Worm (Caenorhabditis elegans) whole organism, mixed stage, embryonic: ENCODE measurements around the gene W03A5.6.

Experiments used
- blmp-1 ChIP-seq: fragments of 150-350 bp; optimal IDR thresholded peaks from 2 replicates; lab custom pipeline; 2014; ENCODE audit warnings: missing biosample characterization, missing genetic modification characterization
- ceh-43 ChIP-seq: fragments of 200-800 bp; sonication (Bioruptor generic); optimal IDR thresholded peaks from 2 replicates; lab custom pipeline; 2018; ENCODE audit warnings: mild to moderate bottlenecking, missing genetic modification characterization, moderate library complexity, missing compliant biosample characterization
- ces-1 ChIP-seq: fragments of 150-350 bp; optimal IDR thresholded peaks from 2 replicates; lab custom pipeline; 2014; ENCODE audit warnings: missing biosample characterization, missing genetic modification reagents, missing genetic modification characterization
- drap-1 ChIP-seq: fragments of 200-800 bp; sonication (Bioruptor generic); optimal IDR thresholded peaks from 3 replicates; lab custom pipeline; 2018; ENCODE audit warnings: mild to moderate bottlenecking, missing genetic modification characterization, missing compliant biosample characterization
- elt-1 ChIP-seq: sonication (generic microtip); optimal IDR thresholded peaks from 2 replicates; lab custom pipeline; 2017; ENCODE audit warnings: missing genetic modification characterization, mild to moderate bottlenecking, missing compliant biosample characterization, antibody characterized with exemption, moderate library complexity, borderline replicate concordance; ENCODE audit not compliant: insufficient read depth
- elt-3 ChIP-seq: fragments of 150-350 bp; optimal IDR thresholded peaks from 2 replicates; lab custom pipeline; 2014; ENCODE audit warnings: missing biosample characterization, missing genetic modification characterization
- lsy-2 ChIP-seq: fragments of 150-350 bp; optimal IDR thresholded peaks from 2 replicates; lab custom pipeline; 2014; ENCODE audit warnings: missing biosample characterization, missing genetic modification characterization
- mep-1 ChIP-seq: fragments of 150-350 bp; optimal IDR thresholded peaks from 2 replicates; lab custom pipeline; 2017; ENCODE audit warnings: missing biosample characterization, missing genetic modification reagents, missing genetic modification characterization, inconsistent platforms
- nhr-237 ChIP-seq: fragments of 150-350 bp; optimal IDR thresholded peaks from 2 replicates; lab custom pipeline; 2014; ENCODE audit warnings: missing biosample characterization, missing genetic modification characterization
- nhr-76 ChIP-seq: sonication (generic microtip); optimal IDR thresholded peaks from 2 replicates; lab custom pipeline; 2017; ENCODE audit warnings: missing biosample characterization, missing genetic modification characterization
- pha-4 ChIP-seq: fragments of 150-350 bp; optimal IDR thresholded peaks from 2 replicates; lab custom pipeline; 2018; ENCODE audit warnings: missing biosample characterization, missing genetic modification reagents, missing genetic modification characterization
- snpc-4 ChIP-seq: fragments of 150-350 bp; optimal IDR thresholded peaks from 2 replicates; lab custom pipeline; 2014; ENCODE audit warnings: missing biosample characterization, missing genetic modification characterization
- unc-39 ChIP-seq: fragments of 150-350 bp; optimal IDR thresholded peaks from 2 replicates; lab custom pipeline; 2014; ENCODE audit warnings: missing biosample characterization, missing genetic modification characterization
- ztf-11 ChIP-seq: fragments of 150-350 bp; optimal IDR thresholded peaks from 2 replicates; lab custom pipeline; 2014; ENCODE audit warnings: missing biosample characterization, missing genetic modification characterization

DNA sequence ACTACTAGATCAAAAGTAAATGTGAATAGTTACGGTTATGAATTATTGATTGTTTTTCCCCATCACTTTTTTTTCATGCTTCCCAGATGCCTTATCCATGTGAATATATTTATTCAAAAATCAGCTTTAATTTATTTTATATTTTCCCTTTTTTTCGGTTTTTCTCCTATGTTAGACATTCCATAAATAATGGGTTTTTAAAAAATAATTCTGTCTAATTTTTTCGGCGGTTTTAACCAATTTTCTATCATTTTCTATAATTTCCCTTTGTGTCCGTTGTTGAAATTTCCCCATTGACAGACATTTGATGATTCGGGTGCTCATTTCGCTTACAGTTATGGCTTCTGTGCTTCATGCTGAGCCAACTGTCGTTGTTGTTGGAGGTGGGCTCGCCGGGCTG is 20.6 kb upstream of the W03A5.6 start, which contains the start of gene F48E8.3:
- TF ChIP-seq ceh-43 (GFP tag; lab: Kevin White, UChicago) (no peak), snpc-4 (tag; lab: Kevin White, UChicago) (no peak), mep-1 (tag; lab: Kevin White, UChicago) (no peak), unc-39 (tag; lab: Kevin White, UChicago) (no peak), elt-3 (no peak), ces-1 (GFP tag; lab: Kevin White, UChicago) (no peak), drap-1 (GFP tag; lab: Kevin White, UChicago) (no peak), blmp-1 (tag; lab: Kevin White, UChicago) (no peak), nhr-237 (tag; lab: Kevin White, UChicago) (no peak), ztf-11 (no peak), nhr-76 (tag; lab: Kevin White, UChicago) (no peak), elt-1 (no peak), pha-4 (no peak), lsy-2 (no peak)
